Fruit fly (Drosophila melanogaster) whole organism, embryonic: ENCODE results near the gene CG7367.

Experiments used
- Abd-B ChIP-seq: fragments of 200-800 bp; sonication (Bioruptor generic); optimal IDR thresholded peaks from 2 replicates; lab custom pipeline; 2018; ENCODE audit warnings: missing biosample characterization, mild to moderate bottlenecking, missing genetic modification characterization, moderate library complexity
- Aef1 ChIP-seq: fragments of 200-800 bp; sonication (Bioruptor generic); IDR thresholded peaks from 3 replicates; pipeline ENCODE4 v1.3.6; 2022; ENCODE audit warnings: missing biosample characterization, missing genetic modification characterization
- Bdp1 ChIP-seq: fragments of 200-800 bp; sonication (Bioruptor generic); optimal IDR thresholded peaks from 3 replicates; lab custom pipeline; 2016; ENCODE audit warnings: missing biosample characterization, missing genetic modification characterization
- C15 ChIP-seq: fragments of 200-800 bp; sonication (Bioruptor generic); IDR thresholded peaks from 3 replicates; pipeline ENCODE4 v1.3.6; 2022; ENCODE audit warnings: missing biosample characterization, missing genetic modification characterization
- CG11247 ChIP-seq: fragments of 200-800 bp; sonication (Bioruptor generic); IDR thresholded peaks from 2 replicates; pipeline ENCODE4 v1.3.6; 2022; ENCODE audit warnings: missing biosample characterization, missing genetic modification characterization
- CG11398 ChIP-seq: fragments of 200-800 bp; sonication (Bioruptor generic); optimal IDR thresholded peaks from 2 replicates; lab custom pipeline; 2016; ENCODE audit warnings: missing biosample characterization, missing genetic modification characterization
- CG11696 ChIP-seq: fragments of 200-800 bp; sonication (Bioruptor generic); IDR thresholded peaks from 2 replicates; pipeline ENCODE4 v1.3.6; 2022; ENCODE audit warnings: missing biosample characterization, missing genetic modification characterization
- CG12155 ChIP-seq: fragments of 200-800 bp; sonication (Bioruptor generic); optimal IDR thresholded peaks from 3 replicates; lab custom pipeline; 2016; ENCODE audit warnings: missing biosample characterization, missing genetic modification characterization
- CG12391 ChIP-seq: fragments of 200-800 bp; sonication (Bioruptor generic); optimal IDR thresholded peaks from 3 replicates; lab custom pipeline; 2018; ENCODE audit warnings: missing biosample characterization, mild to moderate bottlenecking, missing genetic modification characterization, moderate library complexity
- CG12744 ChIP-seq: fragments of 200-800 bp; sonication (Bioruptor generic); optimal IDR thresholded peaks from 2 replicates; lab custom pipeline; 2016; ENCODE audit warnings: missing biosample characterization, missing genetic modification characterization
- CG12769 ChIP-seq: fragments of 200-800 bp; sonication (Bioruptor generic); optimal IDR thresholded peaks from 2 replicates; lab custom pipeline; 2019; ENCODE audit warnings: missing biosample characterization, mild to moderate bottlenecking, missing genetic modification characterization, moderate library complexity
- CG13287 ChIP-seq: fragments of 200-800 bp; sonication (Bioruptor generic); IDR thresholded peaks from 2 replicates; pipeline ENCODE4 v1.3.6; 2022; ENCODE audit warnings: missing biosample characterization, missing genetic modification characterization; ENCODE audit not compliant: partially characterized antibody
- CG14014 ChIP-seq: fragments of 200-800 bp; sonication (Bioruptor generic); IDR thresholded peaks from 2 replicates; pipeline ENCODE4 v1.3.6; 2022; ENCODE audit warnings: missing biosample characterization, missing genetic modification characterization
- CG17802 ChIP-seq: fragments of 200-800 bp; sonication (Bioruptor generic); optimal IDR thresholded peaks from 2 replicates; lab custom pipeline; 2018; ENCODE audit warnings: missing biosample characterization, mild to moderate bottlenecking, missing genetic modification characterization, moderate library complexity
- CG2199 ChIP-seq: fragments of 200-800 bp; sonication (Bioruptor generic); IDR thresholded peaks from 3 replicates; pipeline ENCODE4 v1.3.6; 2022; ENCODE audit warnings: missing biosample characterization, missing genetic modification characterization
- CG31441 ChIP-seq: fragments of 200-800 bp; sonication (Bioruptor generic); IDR thresholded peaks from 2 replicates; pipeline ENCODE4 v1.3.6; 2022; ENCODE audit warnings: missing biosample characterization, missing genetic modification characterization
- CG32767 ChIP-seq: fragments of 200-800 bp; sonication (Bioruptor generic); IDR thresholded peaks from 2 replicates; pipeline ENCODE4 v1.3.6; 2022; ENCODE audit warnings: missing biosample characterization, missing genetic modification characterization
- CG4404 ChIP-seq: fragments of 200-800 bp; sonication (Bioruptor generic); IDR thresholded peaks from 2 replicates; pipeline ENCODE4 v1.3.6; 2022; ENCODE audit warnings: missing biosample characterization, missing genetic modification characterization
- CG4707 ChIP-seq: fragments of 200-800 bp; sonication (Bioruptor generic); optimal IDR thresholded peaks from 2 replicates; lab custom pipeline; 2018; ENCODE audit warnings: missing biosample characterization, mild to moderate bottlenecking, missing genetic modification characterization, moderate library complexity
- CG6175 ChIP-seq: fragments of 200-800 bp; sonication (Bioruptor generic); IDR thresholded peaks from 3 replicates; pipeline ENCODE4 v1.3.6; 2022; ENCODE audit warnings: missing biosample characterization, missing genetic modification characterization
- CG6654 ChIP-seq: fragments of 200-800 bp; sonication (Bioruptor generic); optimal IDR thresholded peaks from 2 replicates; lab custom pipeline; 2017; ENCODE audit warnings: missing biosample characterization, mild to moderate bottlenecking, missing genetic modification characterization
- CG7928 ChIP-seq: fragments of 200-800 bp; sonication (Bioruptor generic); optimal IDR thresholded peaks from 2 replicates; lab custom pipeline; 2017; ENCODE audit warnings: missing biosample characterization, mild to moderate bottlenecking, missing genetic modification characterization
- CG8944 ChIP-seq: fragments of 200-800 bp; sonication (Bioruptor generic); optimal IDR thresholded peaks from 3 replicates; lab custom pipeline; 2016; ENCODE audit warnings: missing biosample characterization, missing genetic modification characterization
- CoRest ChIP-seq: fragments of 200-800 bp; sonication (Bioruptor generic); optimal IDR thresholded peaks from 3 replicates; lab custom pipeline; 2018; ENCODE audit warnings: missing biosample characterization, mild to moderate bottlenecking, missing genetic modification characterization, moderate library complexity
- Dip3 ChIP-seq: fragments of 200-800 bp; sonication (Bioruptor generic); optimal IDR thresholded peaks from 3 replicates; lab custom pipeline; 2016; ENCODE audit warnings: missing biosample characterization, missing genetic modification characterization
- Ets97D ChIP-seq: fragments of 200-800 bp; sonication (Bioruptor generic); optimal IDR thresholded peaks from 3 replicates; lab custom pipeline; 2016; ENCODE audit warnings: missing biosample characterization, missing genetic modification characterization
- Fer3 ChIP-seq: fragments of 200-800 bp; sonication (Bioruptor generic); optimal IDR thresholded peaks from 2 replicates; lab custom pipeline; 2018; ENCODE audit warnings: missing biosample characterization, mild to moderate bottlenecking, missing genetic modification characterization, moderate library complexity
- Hr39 ChIP-seq: fragments of >200 bp; optimal IDR thresholded peaks from 2 replicates; lab custom pipeline; 2017
- Hsf ChIP-seq: fragments of 200-800 bp; sonication (Bioruptor generic); optimal IDR thresholded peaks from 3 replicates; lab custom pipeline; 2016; ENCODE audit warnings: missing biosample characterization, missing genetic modification characterization
- Mes4 ChIP-seq: fragments of 200-800 bp; sonication (Bioruptor generic); optimal IDR thresholded peaks from 2 replicates; lab custom pipeline; 2016; ENCODE audit warnings: missing biosample characterization, missing genetic modification characterization
- Myb ChIP-seq: fragments of 200-800 bp; sonication (Bioruptor generic); optimal IDR thresholded peaks from 2 replicates; lab custom pipeline; 2016; ENCODE audit warnings: missing biosample characterization, missing genetic modification characterization
- Taf1 ChIP-seq: fragments of 200-800 bp; sonication (Bioruptor generic); IDR thresholded peaks from 2 replicates; pipeline ENCODE4 v1.3.6; 2022; ENCODE audit warnings: missing biosample characterization, missing genetic modification characterization
- Vsx1 ChIP-seq: fragments of 200-800 bp; sonication (Bioruptor generic); optimal IDR thresholded peaks from 2 replicates; lab custom pipeline; 2017; ENCODE audit warnings: missing biosample characterization, mild to moderate bottlenecking, missing genetic modification characterization, missing genetic modification reagents
- Xbp1 ChIP-seq: fragments of 200-800 bp; sonication (Bioruptor generic); optimal IDR thresholded peaks from 3 replicates; lab custom pipeline; 2016; ENCODE audit warnings: missing biosample characterization, mild to moderate bottlenecking, missing genetic modification characterization
- ac ChIP-seq: fragments of 200-800 bp; sonication (Bioruptor generic); optimal IDR thresholded peaks from 3 replicates; lab custom pipeline; 2017; ENCODE audit warnings: missing biosample characterization, mild to moderate bottlenecking, missing genetic modification characterization
- cg ChIP-seq: fragments of 200-800 bp; sonication (Bioruptor generic); optimal IDR thresholded peaks from 3 replicates; lab custom pipeline; 2019; ENCODE audit warnings: missing biosample characterization, mild to moderate bottlenecking, missing genetic modification characterization, moderate library complexity
- ewg ChIP-seq: fragments of 200-800 bp; sonication (Bioruptor generic); optimal IDR thresholded peaks from 3 replicates; lab custom pipeline; 2017; ENCODE audit warnings: mild to moderate bottlenecking, missing biosample characterization, missing genetic modification reagents, missing genetic modification characterization
- gcm2 ChIP-seq: fragments of 200-800 bp; sonication (Bioruptor generic); optimal IDR thresholded peaks from 2 replicates; lab custom pipeline; 2016; ENCODE audit warnings: missing biosample characterization, missing genetic modification characterization
- gsb ChIP-seq: fragments of 200-800 bp; sonication (Bioruptor generic); IDR thresholded peaks from 2 replicates; pipeline ENCODE4 v1.3.6; 2022; ENCODE audit warnings: missing biosample characterization, missing genetic modification characterization
- hth ChIP-seq: fragments of >200 bp; optimal IDR thresholded peaks from 2 replicates; lab custom pipeline; 2017; ENCODE audit warnings: inconsistent platforms
- pho ChIP-seq: fragments of 200-800 bp; sonication (Bioruptor generic); optimal IDR thresholded peaks from 2 replicates; lab custom pipeline; 2016; ENCODE audit warnings: missing biosample characterization, missing genetic modification characterization
- pnt ChIP-seq: fragments of 200-800 bp; sonication (Bioruptor generic); optimal IDR thresholded peaks from 3 replicates; lab custom pipeline; 2016; ENCODE audit warnings: missing biosample characterization, missing genetic modification characterization
- repo ChIP-seq: fragments of 200-800 bp; sonication (Bioruptor generic); optimal IDR thresholded peaks from 2 replicates; lab custom pipeline; 2016; ENCODE audit warnings: missing biosample characterization, missing genetic modification characterization
- rib ChIP-seq: fragments of 200-800 bp; sonication (Bioruptor generic); IDR thresholded peaks from 2 replicates; pipeline ENCODE4 v1.3.6; 2022; ENCODE audit warnings: missing biosample characterization, missing genetic modification characterization
- sd ChIP-seq: fragments of 200-800 bp; sonication (Bioruptor generic); optimal IDR thresholded peaks from 3 replicates; lab custom pipeline; 2018; ENCODE audit warnings: missing biosample characterization, mild to moderate bottlenecking, missing genetic modification characterization, moderate library complexity
- sens ChIP-seq: fragments of 200-800 bp; sonication (Bioruptor generic); peaks from one replicate; lab custom pipeline; 2016; ENCODE audit warnings: missing biosample characterization, missing genetic modification characterization
- sqz ChIP-seq: fragments of 200-800 bp; sonication (Bioruptor generic); optimal IDR thresholded peaks from 3 replicates; lab custom pipeline; 2018; ENCODE audit warnings: missing biosample characterization, mild to moderate bottlenecking, missing genetic modification characterization
- sr ChIP-seq: fragments of 200-800 bp; sonication (Bioruptor generic); IDR thresholded peaks from 3 replicates; pipeline ENCODE4 v1.3.6; 2022; ENCODE audit warnings: missing biosample characterization, missing genetic modification characterization
- tgo ChIP-seq: fragments of 200-800 bp; sonication (Bioruptor generic); IDR thresholded peaks from 3 replicates; pipeline ENCODE4 v1.3.6; 2022; ENCODE audit warnings: missing biosample characterization, missing genetic modification characterization
- ttk ChIP-seq: fragments of 200-800 bp; sonication (Bioruptor generic); IDR thresholded peaks from 2 replicates; pipeline ENCODE4 v2.1.2; 2022; ENCODE audit warnings: missing biosample characterization, missing genetic modification characterization
- z ChIP-seq: fragments of 200-800 bp; sonication (Bioruptor generic); IDR thresholded peaks from 3 replicates; pipeline ENCODE4 v1.3.6; 2022; ENCODE audit warnings: missing biosample characterization, missing genetic modification characterization

CG7367 gene

DNA sequence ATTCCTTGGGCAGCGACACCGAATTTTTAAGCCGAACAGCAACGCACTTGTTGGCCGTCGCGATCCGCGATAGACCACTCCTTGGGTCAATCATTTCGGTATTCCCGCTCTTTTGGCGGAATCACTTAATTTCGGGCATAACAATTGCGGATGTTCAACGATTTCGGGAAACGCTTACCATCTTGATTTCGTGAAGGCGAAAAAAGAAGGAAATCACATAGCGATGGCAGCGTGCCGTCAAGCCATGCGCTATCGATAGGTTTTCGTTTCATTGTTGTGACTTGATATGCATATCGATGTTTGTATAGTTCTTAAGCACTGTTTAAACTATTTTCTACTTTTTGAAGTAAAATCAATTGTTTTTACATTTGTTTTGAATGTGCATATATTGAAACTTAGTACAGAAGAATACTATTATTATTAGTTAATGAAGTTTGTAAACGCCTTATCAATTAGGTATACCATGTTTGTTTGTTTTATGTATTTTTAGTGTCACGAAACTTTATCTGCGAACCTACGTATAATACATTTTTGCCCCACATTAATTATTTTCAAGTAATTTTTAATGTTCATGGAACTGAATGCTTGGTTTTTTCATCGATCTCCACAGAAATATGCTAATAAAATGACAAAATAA is 3.2 kb upstream of the CG7367 start, which contains the start of gene RpL36A (continued):
- TF ChIP-seq ac (GFP tag; lab: Kevin White, UChicago) (peak; percentile 27), z (GFP tag; lab: Robert Waterston, UW) (no peak), pho (GFP tag; lab: Kevin White, UChicago) (peak; percentile 54), Myb (GFP tag; lab: Kevin White, UChicago) (no peak), sd (tag; lab: Kevin White, UChicago) (peak; percentile 16), sqz (GFP tag; lab: Kevin White, UChicago) (no peak), sr (peak; percentile 30; the same call in 1 of the 3 replicates), CG14014 (GFP tag; lab: Robert Waterston, UW) (peak; percentile 61; the same call in 1 of the 2 replicates), Abd-B (GFP tag; lab: Kevin White, UChicago) (no peak), Dip3 (GFP tag; lab: Kevin White, UChicago) (no peak), Bdp1 (GFP tag; lab: Kevin White, UChicago) (peak; percentile 41), C15 (GFP tag; lab: Robert Waterston, UW) (0 out of 3 replicates have a peak, but pooled peaks have one; percentile 11), CG8944 (peak; percentile 43), CG12744 (GFP tag; lab: Kevin White, UChicago) (peak; percentile 46), CG31441 (GFP tag; lab: Robert Waterston, UW) (no peak; the same call in none of the 2 replicates), CG6654 (GFP tag; lab: Kevin White, UChicago) (no peak), CG17802 (tag; lab: Kevin White, UChicago) (peak; percentile 99), CG4404 (GFP tag; lab: Robert Waterston, UW) (no peak), Hsf (GFP tag; lab: Kevin White, UChicago) (peak; percentile 55), gsb (no peak), Xbp1 (GFP tag; lab: Kevin White, UChicago) (peak; percentile 55), CG32767 (GFP tag; lab: Robert Waterston, UW) (no peak), Fer3 (tag; lab: Kevin White, UChicago) (peak; percentile 68), tgo (GFP tag; lab: Robert Waterston, UW) (0 out of 3 replicates have a peak, but pooled peaks have one; percentile 24), CG11247 (peak; percentile 66), CG12155 (GFP tag; lab: Kevin White, UChicago) (no peak), CG13287 (peak; percentile 78), CoRest (tag; lab: Kevin White, UChicago) (peak; percentile 55), rib (no peak), sens (GFP tag; lab: Kevin White, UChicago) (peak; percentile 82), CG2199 (GFP tag; lab: Robert Waterston, UW) (0 out of 3 replicates have a peak, but pooled peaks have one; percentile 63), hth (lab: Kevin White, UChicago) (no peak), CG12391 (tag; lab: Kevin White, UChicago) (peak; percentile 69), CG7928 (GFP tag; lab: Kevin White, UChicago) (no peak), ttk (GFP tag; lab: Robert Waterston, UW) (peak; percentile 18; the same call in 1 of the 2 replicates), CG11696 (GFP tag; lab: Robert Waterston, UW) (0 out of 2 replicates have a peak, but pooled peaks have one; percentile 23), Aef1 (0 out of 3 replicates have a peak, but pooled peaks have one; percentile 25), ewg (no peak), repo (GFP tag; lab: Kevin White, UChicago) (no peak), Mes4 (GFP tag; lab: Kevin White, UChicago) (peak; percentile 92), CG11398 (peak; percentile 52), gcm2 (GFP tag; lab: Kevin White, UChicago) (peak; percentile 47), CG4707 (GFP tag; lab: Kevin White, UChicago) (peak; percentile 61), Taf1 (GFP tag; lab: Robert Waterston, UW) (no peak), cg (GFP tag; lab: Kevin White, UChicago) (no peak), Ets97D (GFP tag; lab: Kevin White, UChicago) (peak; percentile 98), pnt (no peak), CG6175 (GFP tag; lab: Robert Waterston, UW) (0 out of 3 replicates have a peak, but pooled peaks have one; percentile 24), CG12769 (tag; lab: Kevin White, UChicago) (no peak), Hr39 (no peak), Vsx1 (GFP tag; lab: Kevin White, UChicago) (no peak)
